Fruit fly (Drosophila melanogaster) whole organism, embryonic: Measurements from ENCODE around the gene Tomosyn.

ENCODE experiments used
- Ada2b ChIP-seq: fragments of 200-800 bp; sonication (Bioruptor generic); IDR thresholded peaks from 2 replicates; pipeline ENCODE4 v1.3.6; 2022; ENCODE audit warnings: missing biosample characterization, missing genetic modification characterization
- Adf1 ChIP-seq: fragments of 200-800 bp; sonication (Bioruptor generic); IDR thresholded peaks from 2 replicates; pipeline ENCODE4 v1.3.6; 2022; ENCODE audit warnings: missing biosample characterization, missing genetic modification characterization
- Awh ChIP-seq: fragments of 200-800 bp; sonication (Bioruptor generic); IDR thresholded peaks from 2 replicates; pipeline ENCODE4, ENCODE4 v1.3.6; 2022; ENCODE audit warnings: missing biosample characterization, missing genetic modification characterization
- B-H1 ChIP-seq: fragments of 200-800 bp; sonication (Bioruptor generic); IDR thresholded peaks from 3 replicates; pipeline ENCODE4 v1.3.6; 2022; ENCODE audit warnings: missing biosample characterization, missing genetic modification characterization
- CG10959 ChIP-seq: fragments of 200-800 bp; sonication (Bioruptor generic); IDR thresholded peaks from 2 replicates; pipeline ENCODE4 v1.3.6; 2022; ENCODE audit warnings: missing biosample characterization, missing genetic modification characterization
- CG10979 ChIP-seq: fragments of 200-800 bp; sonication (Bioruptor generic); optimal IDR thresholded peaks from 2 replicates; lab custom pipeline; 2018; ENCODE audit warnings: missing biosample characterization, mild to moderate bottlenecking, missing genetic modification characterization, moderate library complexity
- CG12104 ChIP-seq: fragments of 200-800 bp; sonication (Bioruptor generic); optimal IDR thresholded peaks from 3 replicates; lab custom pipeline; 2016; ENCODE audit warnings: missing biosample characterization, missing genetic modification characterization
- CG12659 ChIP-seq: fragments of 200-800 bp; sonication (Bioruptor generic); optimal IDR thresholded peaks from 3 replicates; lab custom pipeline; 2017; ENCODE audit warnings: mild to moderate bottlenecking, missing biosample characterization, missing genetic modification reagents, missing genetic modification characterization
- CG13775 ChIP-seq: fragments of 200-800 bp; sonication (Bioruptor generic); optimal IDR thresholded peaks from 3 replicates; lab custom pipeline; 2017; ENCODE audit warnings: missing biosample characterization, mild to moderate bottlenecking, missing genetic modification characterization
- CG13894 ChIP-seq: fragments of 200-800 bp; sonication (Bioruptor generic); optimal IDR thresholded peaks from 3 replicates; lab custom pipeline; 2018; ENCODE audit warnings: missing biosample characterization, mild to moderate bottlenecking, missing genetic modification characterization, moderate library complexity
- CG14667 ChIP-seq: fragments of 200-800 bp; sonication (Bioruptor generic); IDR thresholded peaks from 2 replicates; pipeline ENCODE4 v1.3.6; 2022; ENCODE audit warnings: missing biosample characterization, missing genetic modification characterization
- CG15073 ChIP-seq: fragments of 200-800 bp; sonication (Bioruptor generic); optimal IDR thresholded peaks from 2 replicates; lab custom pipeline; 2016; ENCODE audit warnings: missing biosample characterization, missing genetic modification characterization
- CG16779 ChIP-seq: fragments of 200-800 bp; sonication (Bioruptor generic); IDR thresholded peaks from 2 replicates; pipeline ENCODE4 v1.3.6; 2022; ENCODE audit warnings: missing biosample characterization, missing genetic modification characterization
- CG17829 ChIP-seq: fragments of 200-800 bp; optimal IDR thresholded peaks from 2 replicates; lab custom pipeline; 2019; ENCODE audit warnings: missing biosample characterization, mild to moderate bottlenecking, missing genetic modification characterization, moderate library complexity
- CG18476 ChIP-seq: fragments of 200-800 bp; sonication (Bioruptor generic); optimal IDR thresholded peaks from 2 replicates; lab custom pipeline; 2016; ENCODE audit warnings: missing biosample characterization, mild to moderate bottlenecking, missing genetic modification characterization
- CG31365 ChIP-seq: fragments of 200-800 bp; sonication (Bioruptor generic); optimal IDR thresholded peaks from 2 replicates; lab custom pipeline; 2018; ENCODE audit warnings: missing biosample characterization, mild to moderate bottlenecking, missing genetic modification characterization
- CG3726 ChIP-seq: fragments of 200-800 bp; sonication (Bioruptor generic); IDR thresholded peaks from 3 replicates; pipeline ENCODE4, ENCODE4 v1.3.6; 2022; ENCODE audit warnings: missing biosample characterization, missing genetic modification characterization
- CG6254 ChIP-seq: fragments of 200-800 bp; sonication (Bioruptor generic); optimal IDR thresholded peaks from 3 replicates; lab custom pipeline; 2017; ENCODE audit warnings: mild to moderate bottlenecking, missing biosample characterization, missing genetic modification reagents, missing genetic modification characterization
- CG6654 ChIP-seq: fragments of 200-800 bp; sonication (Bioruptor generic); optimal IDR thresholded peaks from 2 replicates; lab custom pipeline; 2017; ENCODE audit warnings: missing biosample characterization, mild to moderate bottlenecking, missing genetic modification characterization
- CG6683 ChIP-seq: fragments of 200-800 bp; sonication (Bioruptor generic); optimal IDR thresholded peaks from 2 replicates; lab custom pipeline; 2017; ENCODE audit warnings: missing biosample characterization, mild to moderate bottlenecking, missing genetic modification characterization, missing genetic modification reagents
- CG7556 ChIP-seq: fragments of 200-800 bp; sonication (Bioruptor generic); optimal IDR thresholded peaks from 2 replicates; lab custom pipeline; 2017; ENCODE audit warnings: missing biosample characterization, mild to moderate bottlenecking, missing genetic modification characterization
- CG8281 ChIP-seq: fragments of 200-800 bp; sonication (Bioruptor generic); optimal IDR thresholded peaks from 2 replicates; lab custom pipeline; 2018; ENCODE audit warnings: missing biosample characterization, mild to moderate bottlenecking, missing genetic modification characterization, moderate library complexity
- CG8478 ChIP-seq: fragments of >200 bp; optimal IDR thresholded peaks from 2 replicates; lab custom pipeline; 2018
- Dfd ChIP-seq, 2 experiments: fragments of >200 bp; optimal IDR thresholded peaks; 2 replicates each; lab custom pipeline; 2017; ENCODE audit warnings: missing biosample characterization in 2 of 2, missing genetic modification characterization in 2 of 2
- Dip3 ChIP-seq: fragments of 200-800 bp; sonication (Bioruptor generic); optimal IDR thresholded peaks from 3 replicates; lab custom pipeline; 2016; ENCODE audit warnings: missing biosample characterization, missing genetic modification characterization
- Doc3 ChIP-seq: fragments of 200-800 bp; sonication (Bioruptor generic); IDR thresholded peaks from 3 replicates; pipeline ENCODE4 v1.3.6; 2022; ENCODE audit warnings: missing biosample characterization, missing genetic modification characterization; ENCODE audit not compliant: partially characterized antibody
- HHEX ChIP-seq: fragments of 200-800 bp; sonication (Bioruptor generic); optimal IDR thresholded peaks from 3 replicates; lab custom pipeline; 2017; ENCODE audit warnings: missing biosample characterization, mild to moderate bottlenecking, missing genetic modification characterization, missing genetic modification reagents
- HLH4C ChIP-seq: fragments of 200-800 bp; sonication (Bioruptor generic); IDR thresholded peaks from 3 replicates; pipeline ENCODE4 v1.3.6; 2022; ENCODE audit warnings: missing biosample characterization, missing genetic modification characterization; ENCODE audit not compliant: partially characterized antibody
- Hr51 ChIP-seq, 2 experiments: fragments of 200-800 bp; sonication (Bioruptor generic); optimal IDR thresholded peaks; 2 replicates in 1 of 2; 3 replicates in 1 of 2; lab custom pipeline; 2016 to 2018; ENCODE audit warnings: missing biosample characterization in 2 of 2, missing genetic modification characterization in 2 of 2, mild to moderate bottlenecking in 1 of 2, moderate library complexity in 1 of 2
- MBD-R2 ChIP-seq: fragments of 200-800 bp; sonication (Bioruptor generic); IDR thresholded peaks from 2 replicates; pipeline ENCODE4 v1.3.6; 2022; ENCODE audit warnings: missing biosample characterization, missing genetic modification characterization
- Oaz ChIP-seq: fragments of 200-800 bp; sonication (Bioruptor generic); IDR thresholded peaks from 2 replicates; pipeline ENCODE4 v1.3.6; 2022; ENCODE audit warnings: missing biosample characterization, missing genetic modification characterization
- Sox100B ChIP-seq: fragments of 200-800 bp; sonication (Bioruptor generic); optimal IDR thresholded peaks from 3 replicates; lab custom pipeline; 2018; ENCODE audit warnings: missing biosample characterization, mild to moderate bottlenecking, missing genetic modification characterization
- Spps ChIP-seq: fragments of 200-800 bp; sonication (Bioruptor generic); optimal IDR thresholded peaks from 2 replicates; lab custom pipeline; 2018; ENCODE audit warnings: missing biosample characterization, mild to moderate bottlenecking, missing genetic modification characterization
- YL-1 ChIP-seq: fragments of 200-800 bp; sonication (Bioruptor generic); optimal IDR thresholded peaks from 3 replicates; lab custom pipeline; 2017; ENCODE audit warnings: missing biosample characterization, mild to moderate bottlenecking, missing genetic modification characterization
- ap ChIP-seq: fragments of 200-800 bp; sonication (Bioruptor generic); IDR thresholded peaks from 2 replicates; pipeline ENCODE4 v1.3.6; 2022; ENCODE audit warnings: missing biosample characterization, missing genetic modification characterization
- br ChIP-seq: fragments of >200 bp; optimal IDR thresholded peaks from 2 replicates; lab custom pipeline; 2017
- ci ChIP-seq: fragments of 200-800 bp; sonication (Bioruptor generic); IDR thresholded peaks from 3 replicates; pipeline ENCODE4 v1.3.6; 2022; ENCODE audit warnings: missing biosample characterization, missing genetic modification characterization
- crc ChIP-seq: fragments of 200-800 bp; sonication (Bioruptor generic); optimal IDR thresholded peaks from 2 replicates; lab custom pipeline; 2016; ENCODE audit warnings: missing biosample characterization, missing genetic modification characterization
- disco-r ChIP-seq: fragments of 200-800 bp; sonication (Bioruptor generic); optimal IDR thresholded peaks from 2 replicates; lab custom pipeline; 2016; ENCODE audit warnings: missing biosample characterization, missing genetic modification characterization
- ewg ChIP-seq: fragments of 200-800 bp; sonication (Bioruptor generic); optimal IDR thresholded peaks from 3 replicates; lab custom pipeline; 2017; ENCODE audit warnings: mild to moderate bottlenecking, missing biosample characterization, missing genetic modification reagents, missing genetic modification characterization
- eyg ChIP-seq: fragments of 200-800 bp; sonication (Bioruptor generic); optimal IDR thresholded peaks from 3 replicates; lab custom pipeline; 2016; ENCODE audit warnings: missing biosample characterization, missing genetic modification characterization
- inv ChIP-seq: fragments of 200-800 bp; sonication (Bioruptor generic); IDR thresholded peaks from 2 replicates; pipeline ENCODE4 v1.3.6; 2022; ENCODE audit warnings: missing biosample characterization, missing genetic modification characterization; ENCODE audit not compliant: partially characterized antibody
- jigr1 ChIP-seq: fragments of 200-800 bp; sonication (Bioruptor generic); IDR thresholded peaks from 3 replicates; pipeline ENCODE4 v1.3.6; 2022; ENCODE audit warnings: missing biosample characterization, missing genetic modification characterization
- lola ChIP-seq, 3 experiments: fragments of >200 bp in 2 of 3; fragments of 200-800 bp in 1 of 3; sonication (Bioruptor generic) in 1 of 3; optimal IDR thresholded peaks; 2 replicates each; lab custom pipeline; 2017 to 2019; ENCODE audit warnings: missing biosample characterization in 3 of 3, missing genetic modification characterization in 3 of 3, mild to moderate bottlenecking in 1 of 3, moderate library complexity in 1 of 3
- pb ChIP-seq: fragments of 200-800 bp; sonication (Bioruptor generic); optimal IDR thresholded peaks from 3 replicates; lab custom pipeline; 2016; ENCODE audit warnings: missing biosample characterization, missing genetic modification characterization
- repo ChIP-seq: fragments of 200-800 bp; sonication (Bioruptor generic); optimal IDR thresholded peaks from 2 replicates; lab custom pipeline; 2016; ENCODE audit warnings: missing biosample characterization, missing genetic modification characterization
- salm ChIP-seq: fragments of 200-800 bp; sonication (Bioruptor generic); optimal IDR thresholded peaks from 2 replicates; lab custom pipeline; 2018; ENCODE audit warnings: missing biosample characterization, mild to moderate bottlenecking, missing genetic modification characterization
- sens ChIP-seq: fragments of 200-800 bp; sonication (Bioruptor generic); peaks from one replicate; lab custom pipeline; 2016; ENCODE audit warnings: missing biosample characterization, missing genetic modification characterization
- sima ChIP-seq: fragments of 200-800 bp; sonication (Bioruptor generic); optimal IDR thresholded peaks from 2 replicates; lab custom pipeline; 2016; ENCODE audit warnings: missing biosample characterization, missing genetic modification characterization
- so ChIP-seq: fragments of 200-800 bp; sonication (Bioruptor generic); IDR thresholded peaks from 3 replicates; pipeline ENCODE4 v1.3.6; 2022; ENCODE audit warnings: missing biosample characterization, missing genetic modification characterization
- vfl ChIP-seq: fragments of 200-800 bp; sonication (Bioruptor generic); optimal IDR thresholded peaks from 2 replicates; lab custom pipeline; 2016; ENCODE audit warnings: missing biosample characterization, missing genetic modification characterization

Gene Tomosyn

DNA sequence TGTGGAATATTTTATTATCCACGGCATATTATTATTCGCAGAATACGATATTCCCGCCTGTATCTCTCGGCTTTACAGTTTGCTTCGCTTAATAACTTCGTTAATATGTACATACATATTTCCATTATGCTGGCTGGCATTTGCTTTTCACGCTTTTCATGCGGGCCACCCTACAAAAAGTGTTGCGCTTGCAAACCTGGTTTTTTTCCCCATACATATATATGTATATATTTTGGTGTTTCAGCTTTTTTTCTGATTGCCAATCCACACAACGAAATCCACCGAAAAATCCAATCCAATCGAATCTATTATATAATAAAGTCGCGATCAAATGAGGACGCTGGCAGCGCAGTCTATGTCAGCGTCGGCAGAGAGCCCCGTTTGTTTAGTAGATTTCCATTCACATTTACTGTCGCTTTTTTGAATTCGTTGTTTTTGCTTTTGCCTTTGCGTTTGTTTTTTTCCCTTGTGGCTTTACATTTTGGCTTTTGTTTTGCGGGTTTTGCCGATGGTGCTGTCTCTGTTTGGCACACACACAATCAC is 34.5 kb downstream of the Tomosyn start (continued):
- TF ChIP-seq CG10959 (GFP tag; lab: Robert Waterston, UW), result no peak
- TF ChIP-seq Dfd (GFP tag; optimal IDR thresholded peaks at IDR 0.05; lab: Kevin White, UChicago), result no peak
- TF ChIP-seq CG3726 (GFP tag; lab: Robert Waterston, UW), result no peak
- no peak for TF ChIP-seq Dip3 (GFP tag; lab: Kevin White, UChicago)
- no peak for TF ChIP-seq Doc3 (GFP tag; lab: Robert Waterston, UW)
- no peak for TF ChIP-seq CG15073 (GFP tag; lab: Kevin White, UChicago)
- TF ChIP-seq Hr51 (GFP tag; optimal IDR thresholded peaks at IDR 0.05; lab: Kevin White, UChicago), result peak in 1 of 2 experiments; percentile 6
- TF ChIP-seq vfl (GFP tag; lab: Kevin White, UChicago), result no peak
- peak; percentile 44 for TF ChIP-seq CG13775 (GFP tag; lab: Kevin White, UChicago)
- peak; percentile 26 for TF ChIP-seq CG7556 (GFP tag; lab: Kevin White, UChicago)
- no peak for TF ChIP-seq Oaz
- no peak for TF ChIP-seq salm
- no peak for TF ChIP-seq CG8478 (lab: Kevin White, UChicago)
- no peak for TF ChIP-seq CG10979 (tag; lab: Kevin White, UChicago)
- TF ChIP-seq YL-1, result no peak
- TF ChIP-seq so (GFP tag; lab: Robert Waterston, UW), result 0 out of 3 replicates have a peak, but pooled peaks have one; percentile 5
- peak; percentile 75 for TF ChIP-seq Adf1 (GFP tag; lab: Robert Waterston, UW)
- TF ChIP-seq pb, result no peak
- TF ChIP-seq ap (GFP tag; lab: Robert Waterston, UW), result no peak
- TF ChIP-seq CG18476 (GFP tag; lab: Kevin White, UChicago), result no peak
- TF ChIP-seq lola (GFP tag; optimal IDR thresholded peaks at IDR 0.05; lab: Kevin White, UChicago), result peak in 1 of 3 experiments; percentile 16
- TF ChIP-seq Ada2b (GFP tag; lab: Robert Waterston, UW), result no peak
- no peak for TF ChIP-seq jigr1 (GFP tag; lab: Robert Waterston, UW)

DNA sequence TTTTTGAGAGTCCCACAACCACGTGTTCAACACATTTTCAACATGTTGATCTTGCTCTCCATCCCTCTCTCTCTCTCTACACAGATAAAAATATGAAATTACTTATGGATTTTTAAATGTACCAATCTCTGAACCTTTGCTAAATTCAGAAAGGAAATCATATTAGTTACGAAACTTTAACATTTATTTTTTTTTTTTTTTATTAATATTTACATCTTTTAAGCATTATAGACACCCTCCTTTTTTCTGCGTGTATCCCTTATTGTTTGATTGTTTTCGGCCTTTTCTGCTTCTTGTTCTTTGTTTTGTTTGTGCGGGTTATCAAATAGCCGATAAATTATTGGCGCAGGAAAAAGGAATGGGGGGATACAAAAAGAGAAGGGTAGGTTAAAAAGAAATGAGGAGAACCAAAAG is 35.1 kb downstream of the Tomosyn start:
- TF ChIP-seq CG16779 (GFP tag; lab: Robert Waterston, UW), result peak; percentile 66; the same call in 1 of the 2 replicates
- peak; percentile 94 for TF ChIP-seq CG6254 (GFP tag; lab: Kevin White, UChicago)
- peak; percentile 97 for TF ChIP-seq sens (GFP tag; lab: Kevin White, UChicago)
- TF ChIP-seq Sox100B (GFP tag; lab: Kevin White, UChicago), result peak; percentile 94
- TF ChIP-seq sima (GFP tag; lab: Kevin White, UChicago), result peak; percentile 57
- TF ChIP-seq CG12104 (GFP tag; lab: Kevin White, UChicago), result peak; percentile 97
- peak; percentile 83 for TF ChIP-seq ewg
- peak; percentile 66 for TF ChIP-seq disco-r (GFP tag; lab: Kevin White, UChicago)
- TF ChIP-seq CG6683 (GFP tag; lab: Kevin White, UChicago), result peak; percentile 84
- TF ChIP-seq CG14667 (GFP tag; lab: Robert Waterston, UW), result peak; percentile 94
- peak; percentile 93 for TF ChIP-seq HHEX
- TF ChIP-seq CG12659 (GFP tag; lab: Kevin White, UChicago), result peak; percentile 96
- peak; percentile 94 for TF ChIP-seq ci (GFP tag; lab: Robert Waterston, UW)
- peak; percentile 91 for TF ChIP-seq B-H1 (GFP tag; lab: Robert Waterston, UW)
- no peak for TF ChIP-seq eyg (GFP tag; lab: Kevin White, UChicago)
- peak; percentile 52 for TF ChIP-seq CG31365 (tag; lab: Kevin White, UChicago)
- no peak for TF ChIP-seq HLH4C (GFP tag; lab: Robert Waterston, UW)
- peak; percentile 84 for TF ChIP-seq Oaz
- TF ChIP-seq repo (GFP tag; lab: Kevin White, UChicago), result peak; percentile 47
- TF ChIP-seq Awh (GFP tag; lab: Robert Waterston, UW), result peak; percentile 95
- TF ChIP-seq MBD-R2 (GFP tag; lab: Robert Waterston, UW), result peak; percentile 90
- TF ChIP-seq crc (GFP tag; lab: Kevin White, UChicago), result peak; percentile 62
- no peak for TF ChIP-seq inv (GFP tag; lab: Robert Waterston, UW)
- TF ChIP-seq CG8281 (tag; lab: Kevin White, UChicago), result peak; percentile 83
- peak; percentile 79 for TF ChIP-seq CG6654 (GFP tag; lab: Kevin White, UChicago)
- no peak for TF ChIP-seq br
- peak; percentile 99 for TF ChIP-seq CG17829
- TF ChIP-seq CG13894 (tag; lab: Kevin White, UChicago), result peak; percentile 96
- peak; percentile 97 for TF ChIP-seq Spps
